Fruit fly (Drosophila melanogaster) whole organism, wandering third instar larva: ENCODE measurements around the gene TRAM.

Experiments
- Abd-B ChIP-seq: fragments of >200 bp; optimal IDR thresholded peaks from 2 replicates; lab custom pipeline; 2017; ENCODE audit warnings: missing biosample characterization, missing genetic modification characterization
- CG32264 ChIP-seq: fragments of 200-800 bp; sonication (Bioruptor generic); optimal IDR thresholded peaks from 2 replicates; lab custom pipeline; 2016; ENCODE audit warnings: missing biosample characterization, missing genetic modification characterization
- CG9705 ChIP-seq: fragments of 200-800 bp; sonication (Bioruptor generic); optimal IDR thresholded peaks from 2 replicates; lab custom pipeline; 2018; ENCODE audit warnings: missing biosample characterization, mild to moderate bottlenecking, missing genetic modification characterization
- CrebA ChIP-seq: fragments of 200-800 bp; sonication (Bioruptor generic); optimal IDR thresholded peaks from 2 replicates; lab custom pipeline; 2016; ENCODE audit warnings: missing biosample characterization, mild to moderate bottlenecking, missing genetic modification characterization, borderline replicate concordance
- Dfd ChIP-seq: fragments of >200 bp; optimal IDR thresholded peaks from 2 replicates; lab custom pipeline; 2017; ENCODE audit warnings: missing biosample characterization, missing genetic modification characterization
- Dif ChIP-seq: fragments of 200-275, 200-300 bp; sonication (Bioruptor generic); optimal IDR thresholded peaks from 2 replicates; lab custom pipeline; 2018; ENCODE audit warnings: missing biosample characterization, missing genetic modification characterization; ENCODE audit not compliant: partially characterized antibody
- GATAd ChIP-seq: sonication (Bioruptor generic); optimal IDR thresholded peaks from 2 replicates; lab custom pipeline; 2016; ENCODE audit warnings: missing biosample characterization, missing genetic modification characterization
- HLH106 ChIP-seq: fragments of 200-800 bp; optimal IDR thresholded peaks from 3 replicates; lab custom pipeline; 2019; ENCODE audit warnings: missing biosample characterization, mild to moderate bottlenecking, missing genetic modification characterization, moderate library complexity
- Hr78 ChIP-seq: fragments of >200 bp; optimal IDR thresholded peaks from 2 replicates; lab custom pipeline; 2017; ENCODE audit warnings: missing biosample characterization, missing genetic modification characterization
- Hr83 ChIP-seq: fragments of 200-300 bp; sonication (Bioruptor generic); optimal IDR thresholded peaks from 2 replicates; lab custom pipeline; 2016; ENCODE audit warnings: missing biosample characterization, mild to moderate bottlenecking, missing genetic modification characterization, moderate library complexity; ENCODE audit not compliant: poor library complexity, severe bottlenecking
- Jra ChIP-seq: sonication (Bioruptor generic); optimal IDR thresholded peaks from 2 replicates; lab custom pipeline; 2016; ENCODE audit warnings: missing biosample characterization, missing genetic modification characterization
- Mio ChIP-seq: sonication (Bioruptor generic); optimal IDR thresholded peaks from 2 replicates; lab custom pipeline; 2016; ENCODE audit warnings: missing biosample characterization, missing genetic modification characterization
- Myc ChIP-seq: fragments of >200 bp; optimal IDR thresholded peaks from 2 replicates; lab custom pipeline; 2017
- N ChIP-seq: fragments of >200 bp; optimal IDR thresholded peaks from 2 replicates; lab custom pipeline; 2018; ENCODE audit warnings: missing biosample characterization, missing external identifiers, missing genetic modification characterization
- OdsH ChIP-seq: fragments of 200-800 bp; sonication (Bioruptor generic); optimal IDR thresholded peaks from 2 replicates; lab custom pipeline; 2016; ENCODE audit warnings: missing biosample characterization, mild to moderate bottlenecking, missing genetic modification characterization
- Rel ChIP-seq, 2 experiments: fragments of 200-800 bp; sonication (Bioruptor generic) in 1 of 2; optimal IDR thresholded peaks; 2 replicates in 1 of 2; 3 replicates in 1 of 2; lab custom pipeline; 2016 to 2019; ENCODE audit warnings: mild to moderate bottlenecking in 2 of 2, missing biosample characterization in 2 of 2, missing genetic modification characterization in 2 of 2, moderate library complexity in 1 of 2
- Sp1 ChIP-seq: fragments of 200-800 bp; sonication (Bioruptor generic); optimal IDR thresholded peaks from 3 replicates; lab custom pipeline; 2019; ENCODE audit warnings: missing biosample characterization, mild to moderate bottlenecking, missing genetic modification characterization, moderate library complexity
- Vsx2 ChIP-seq: fragments of 200-300, 225-300 bp; sonication (Bioruptor generic); optimal IDR thresholded peaks from 2 replicates; lab custom pipeline; 2018; ENCODE audit warnings: missing biosample characterization, missing genetic modification characterization; ENCODE audit not compliant: partially characterized antibody
- br ChIP-seq: fragments of 200-800 bp; sonication (Bioruptor generic); optimal IDR thresholded peaks from 2 replicates; lab custom pipeline; 2016; ENCODE audit warnings: missing biosample characterization, missing genetic modification characterization
- brk ChIP-seq: fragments of 200-800 bp; sonication (Bioruptor generic); optimal IDR thresholded peaks from 2 replicates; lab custom pipeline; 2016; ENCODE audit warnings: missing biosample characterization, mild to moderate bottlenecking, missing genetic modification characterization
- dl ChIP-seq, 2 experiments: fragments of 175-275, 200-275 bp in 1 of 2; fragments of 200-275 bp in 1 of 2; sonication (Bioruptor generic); optimal IDR thresholded peaks; lab custom pipeline; 2018; ENCODE audit warnings: mild to moderate bottlenecking in 2 of 2, missing biosample characterization in 2 of 2, missing genetic modification characterization in 2 of 2, moderate library complexity in 2 of 2; ENCODE audit not compliant: partially characterized antibody in 2 of 2, insufficient read depth in 1 of 2
- dmrt93B ChIP-seq: fragments of 200-800 bp; sonication (Bioruptor generic); optimal IDR thresholded peaks from 2 replicates; lab custom pipeline; 2018; ENCODE audit warnings: missing biosample characterization, mild to moderate bottlenecking, missing genetic modification characterization
- dsf ChIP-seq: sonication (Bioruptor generic); optimal IDR thresholded peaks from 2 replicates; lab custom pipeline; 2016; ENCODE audit warnings: missing biosample characterization, missing genetic modification characterization, borderline replicate concordance
- ey ChIP-seq: fragments of 200-800 bp; sonication (Bioruptor generic); optimal IDR thresholded peaks from 2 replicates; lab custom pipeline; 2016; ENCODE audit warnings: missing biosample characterization, missing genetic modification characterization
- foxo ChIP-seq, 2 experiments: fragments of 200-800 bp; sonication (Bioruptor generic); optimal IDR thresholded peaks; 2 replicates in 1 of 2; 3 replicates in 1 of 2; lab custom pipeline; 2016 to 2017; ENCODE audit warnings: missing biosample characterization in 2 of 2, missing genetic modification characterization in 2 of 2
- fru ChIP-seq: fragments of 200-800 bp; sonication (Bioruptor generic); optimal IDR thresholded peaks from 3 replicates; lab custom pipeline; 2016; ENCODE audit warnings: missing biosample characterization, mild to moderate bottlenecking, missing genetic modification characterization
- h ChIP-seq: fragments of 200-800 bp; sonication (Bioruptor generic); optimal IDR thresholded peaks from 3 replicates; lab custom pipeline; 2016; ENCODE audit warnings: missing biosample characterization, mild to moderate bottlenecking, missing genetic modification characterization
- jim ChIP-seq: fragments of 175-275, 200-325 bp; sonication (Bioruptor generic); optimal IDR thresholded peaks from 2 replicates; lab custom pipeline; 2016; ENCODE audit warnings: missing biosample characterization, mild to moderate bottlenecking, missing genetic modification characterization
- lola ChIP-seq: fragments of >200 bp; optimal IDR thresholded peaks from 2 replicates; lab custom pipeline; 2017; ENCODE audit warnings: missing biosample characterization, missing genetic modification characterization
- pan ChIP-seq: fragments of >200 bp; optimal IDR thresholded peaks from 2 replicates; lab custom pipeline; 2017
- psq ChIP-seq: fragments of 200-800 bp; sonication (Bioruptor generic); optimal IDR thresholded peaks from 3 replicates; lab custom pipeline; 2017; ENCODE audit warnings: missing biosample characterization, mild to moderate bottlenecking, missing genetic modification characterization, moderate library complexity
- rgr ChIP-seq: fragments of 200-800 bp; sonication (Bioruptor generic); optimal IDR thresholded peaks from 3 replicates; lab custom pipeline; 2016; ENCODE audit warnings: missing biosample characterization, mild to moderate bottlenecking, missing genetic modification characterization
- sage ChIP-seq: fragments of 200-800 bp; sonication (Bioruptor generic); optimal IDR thresholded peaks from 2 replicates; lab custom pipeline; 2016; ENCODE audit warnings: missing biosample characterization, mild to moderate bottlenecking, missing genetic modification characterization
- sv ChIP-seq: fragments of 200-800 bp; sonication (Bioruptor generic); optimal IDR thresholded peaks from 3 replicates; lab custom pipeline; 2016; ENCODE audit warnings: missing biosample characterization, missing genetic modification characterization
- tai ChIP-seq: sonication (Bioruptor generic); optimal IDR thresholded peaks from 2 replicates; lab custom pipeline; 2016; ENCODE audit warnings: missing biosample characterization, missing genetic modification characterization
- usp ChIP-seq: fragments of >200 bp; optimal IDR thresholded peaks from 2 replicates; lab custom pipeline; 2017; ENCODE audit warnings: missing biosample characterization, missing genetic modification characterization
- woc ChIP-seq: sonication (Bioruptor generic); optimal IDR thresholded peaks from 2 replicates; lab custom pipeline; 2016; ENCODE audit warnings: missing biosample characterization, mild to moderate bottlenecking, missing genetic modification characterization

Gene TRAM

DNA sequence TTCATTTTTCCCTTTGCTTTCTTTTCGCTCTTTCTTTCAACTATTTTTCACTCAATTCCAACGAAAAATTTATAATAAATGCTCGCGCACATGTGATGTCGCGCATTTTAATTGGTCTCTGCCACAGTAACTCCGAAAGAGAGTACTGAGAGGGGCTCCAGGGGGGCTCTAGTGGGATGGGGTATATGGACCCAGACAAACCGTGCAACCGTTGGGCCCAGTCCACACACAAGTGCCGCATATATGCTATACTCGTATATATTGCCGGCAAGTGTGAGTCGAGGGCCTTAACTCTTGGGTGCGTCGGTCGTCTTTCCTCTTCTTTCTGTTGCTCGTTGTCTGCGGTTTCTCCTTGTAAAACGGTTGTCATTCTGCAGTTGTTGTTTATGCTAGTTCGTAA is 36.7 kb upstream of the TRAM start:
- TF ChIP-seq Rel (GFP tag; optimal IDR thresholded peaks at IDR 0.05; lab: Kevin White, UChicago) (no peak), Rel (tag; optimal IDR thresholded peaks at IDR 0.05; lab: Kevin White, UChicago) (no peak), lola (GFP tag; lab: Kevin White, UChicago) (no peak), tai (GFP tag; lab: Kevin White, UChicago) (no peak), h (GFP tag; lab: Kevin White, UChicago) (no peak), brk (GFP tag; lab: Kevin White, UChicago) (no peak), Hr78 (GFP tag; lab: Kevin White, UChicago) (no peak), jim (no peak), HLH106 (tag; lab: Kevin White, UChicago) (no peak), Mio (GFP tag; lab: Kevin White, UChicago) (no peak), fru (GFP tag; lab: Kevin White, UChicago) (peak; percentile 26), psq (GFP tag; lab: Kevin White, UChicago) (peak; percentile 26), Dfd (GFP tag; lab: Kevin White, UChicago) (no peak), Vsx2 (GFP tag; lab: Kevin White, UChicago) (no peak), dsf (GFP tag; lab: Kevin White, UChicago) (no peak), usp (no peak), foxo (GFP tag; optimal IDR thresholded peaks at IDR 0.05; lab: Kevin White, UChicago) (peak in 1 of 2 experiments; percentile 21), CG9705 (GFP tag; lab: Kevin White, UChicago) (no peak), sv (no peak)

dm6 chrX:899407-900050 is 35.5 kb upstream of the TRAM start:
- TF ChIP-seq Vsx2 (GFP tag; lab: Kevin White, UChicago) (no peak), dl (GFP tag; optimal IDR thresholded peaks at IDR 0.05; lab: Kevin White, UChicago; ENCODE audit: insufficient read depth in 1 of 2, partially characterized antibody in 2 of 2) (no peak), CG32264 (GFP tag; lab: Kevin White, UChicago) (no peak), Mio (GFP tag; lab: Kevin White, UChicago) (no peak), Hr78 (GFP tag; lab: Kevin White, UChicago) (no peak), tai (GFP tag; lab: Kevin White, UChicago) (no peak), brk (GFP tag; lab: Kevin White, UChicago) (no peak), sv (no peak), fru (GFP tag; lab: Kevin White, UChicago) (no peak), CrebA (no peak), Dif (GFP tag; lab: Kevin White, UChicago) (no peak), HLH106 (tag; lab: Kevin White, UChicago) (no peak), br (no peak), pan (lab: Kevin White, UChicago) (no peak), dmrt93B (GFP tag; lab: Kevin White, UChicago) (no peak), Rel (GFP tag; optimal IDR thresholded peaks at IDR 0.05; lab: Kevin White, UChicago) (no peak), Rel (tag; optimal IDR thresholded peaks at IDR 0.05; lab: Kevin White, UChicago) (no peak)
- TF ChIP-seq, all 38 proteins: peak for 0

DNA sequence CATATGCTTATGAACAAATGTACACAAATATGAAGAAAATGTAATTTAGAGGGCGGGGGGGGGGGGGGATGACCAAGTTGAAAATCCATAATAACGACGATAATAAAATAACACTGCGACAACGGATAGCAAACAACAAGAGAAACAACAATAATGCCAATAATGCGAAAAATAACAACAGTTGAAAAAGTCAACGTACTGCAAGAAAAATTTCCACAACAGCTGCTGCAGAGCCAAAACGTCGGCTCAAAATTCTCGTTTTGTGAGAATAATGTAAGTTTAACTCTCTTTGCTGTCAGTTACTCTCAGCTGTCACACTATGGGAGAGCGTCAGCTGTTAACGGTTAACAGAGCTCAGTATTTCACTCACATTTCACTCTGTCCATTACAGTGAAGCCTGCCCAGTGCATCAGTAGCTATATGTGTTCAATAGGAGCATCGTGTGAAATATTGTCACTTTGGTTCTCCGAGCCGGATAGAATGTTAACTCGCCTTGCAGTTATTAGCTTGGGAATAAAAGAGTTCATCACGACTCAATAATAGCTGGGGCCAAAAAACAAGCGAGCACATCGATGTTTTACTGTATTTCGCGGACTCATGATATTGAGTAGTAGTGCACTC is 34.2 kb upstream of the TRAM start:
- no peak for TF ChIP-seq Hr83 (GFP tag; lab: Kevin White, UChicago)
- TF ChIP-seq pan (lab: Kevin White, UChicago): no peak
- TF ChIP-seq jim: no peak
- TF ChIP-seq rgr (GFP tag; lab: Kevin White, UChicago): peak; percentile 88
- no peak for TF ChIP-seq Vsx2 (GFP tag; lab: Kevin White, UChicago)
- TF ChIP-seq Abd-B (GFP tag; lab: Kevin White, UChicago): no peak
- TF ChIP-seq Mio (GFP tag; lab: Kevin White, UChicago): peak; percentile 50
- TF ChIP-seq br: peak; percentile 92
- peak; percentile 55 for TF ChIP-seq CrebA
- peak; percentile 85 for TF ChIP-seq dmrt93B (GFP tag; lab: Kevin White, UChicago)
- peak; percentile 82 for TF ChIP-seq CG9705 (GFP tag; lab: Kevin White, UChicago)
- peak; percentile 50 for TF ChIP-seq sv
- TF ChIP-seq usp: no peak
- peak; percentile 93 for TF ChIP-seq h (GFP tag; lab: Kevin White, UChicago)
- peak; percentile 30 for TF ChIP-seq brk (GFP tag; lab: Kevin White, UChicago)
- peak; percentile 89 for TF ChIP-seq OdsH (GFP tag; lab: Kevin White, UChicago)
- TF ChIP-seq Myc (lab: Kevin White, UChicago): no peak
- TF ChIP-seq GATAd (GFP tag; lab: Kevin White, UChicago): no peak
- TF ChIP-seq N: no peak
- peak; percentile 93 for TF ChIP-seq HLH106 (tag; lab: Kevin White, UChicago)
- no peak for TF ChIP-seq Hr78 (GFP tag; lab: Kevin White, UChicago)
- peak; percentile 32 to 91 for TF ChIP-seq foxo (GFP tag; optimal IDR thresholded peaks at IDR 0.05; lab: Kevin White, UChicago)
- TF ChIP-seq Dfd (GFP tag; lab: Kevin White, UChicago): no peak
- TF ChIP-seq dl (GFP tag; optimal IDR thresholded peaks at IDR 0.05; lab: Kevin White, UChicago; ENCODE audit: insufficient read depth in 1 of 2, partially characterized antibody in 2 of 2): peak in 1 of 2 experiments; percentile 38
- TF ChIP-seq psq (GFP tag; lab: Kevin White, UChicago): peak; percentile 81
- peak; percentile 11 for TF ChIP-seq Jra (GFP tag; lab: Kevin White, UChicago)
- peak; percentile 92 for TF ChIP-seq fru (GFP tag; lab: Kevin White, UChicago)
- no peak for TF ChIP-seq dsf (GFP tag; lab: Kevin White, UChicago)
- peak; percentile 95 for TF ChIP-seq woc
- TF ChIP-seq Dif (GFP tag; lab: Kevin White, UChicago): no peak
- peak; percentile 88 for TF ChIP-seq Sp1 (GFP tag; lab: Kevin White, UChicago)
- peak; percentile 69 for TF ChIP-seq sage (GFP tag; lab: Kevin White, UChicago)
- peak; percentile 94 for TF ChIP-seq ey (GFP tag; lab: Kevin White, UChicago)
- TF ChIP-seq lola (GFP tag; lab: Kevin White, UChicago): no peak
- peak; percentile 82 for TF ChIP-seq tai (GFP tag; lab: Kevin White, UChicago)
